Worm (Caenorhabditis elegans) whole organism, late embryonic: ENCODE measurements around the gene B0361.4.
A peak's percentile ranks its signal among the peaks of the same experiment; 100 is the strongest.

Experiments
- C08G9.2 ChIP-seq: sonication (generic microtip); optimal IDR thresholded peaks from 2 replicates; lab custom pipeline; 2016; ENCODE audit warnings: mild to moderate bottlenecking, missing genetic modification characterization, moderate library complexity, missing compliant biosample characterization
- K09A11.1 ChIP-seq: sonication (generic microtip); optimal IDR thresholded peaks from 2 replicates; lab custom pipeline; 2017; ENCODE audit warnings: antibody characterized with exemption, mild to moderate bottlenecking, missing genetic modification characterization, missing compliant biosample characterization; ENCODE audit not compliant: insufficient read depth
- T23F11.4 ChIP-seq: fragments of 200-800 bp; sonication (Bioruptor generic); optimal IDR thresholded peaks from 2 replicates; lab custom pipeline; 2018; ENCODE audit warnings: mild to moderate bottlenecking, missing genetic modification characterization, missing compliant biosample characterization
- ama-1 ChIP-seq: fragments of 150-350 bp; optimal IDR thresholded peaks from 2 replicates; lab custom pipeline; 2014
- ceh-14 ChIP-seq: sonication (generic microtip); optimal IDR thresholded peaks from 2 replicates; lab custom pipeline; 2016; ENCODE audit warnings: missing genotype, missing genetic modification characterization, missing compliant biosample characterization
- ceh-18 ChIP-seq: sonication (generic microtip); optimal IDR thresholded peaks from 2 replicates; lab custom pipeline; 2016; ENCODE audit warnings: missing genetic modification characterization, missing compliant biosample characterization
- ceh-30 ChIP-seq: fragments of 150-350 bp; optimal IDR thresholded peaks from 2 replicates; lab custom pipeline; 2014; ENCODE audit warnings: missing biosample characterization, missing genetic modification characterization
- ceh-31 ChIP-seq: sonication (generic microtip); optimal IDR thresholded peaks from 2 replicates; lab custom pipeline; 2016; ENCODE audit warnings: missing genetic modification characterization, missing compliant biosample characterization
- ceh-34 ChIP-seq: sonication (generic microtip); optimal IDR thresholded peaks from 2 replicates; lab custom pipeline; 2016; ENCODE audit warnings: mild to moderate bottlenecking, missing genetic modification characterization, missing compliant biosample characterization
- ceh-9 ChIP-seq: sonication (generic microtip); optimal IDR thresholded peaks from 2 replicates; lab custom pipeline; 2016; ENCODE audit warnings: mild to moderate bottlenecking, missing genetic modification characterization, inconsistent platforms, missing compliant biosample characterization
- dmd-4 ChIP-seq: sonication (generic microtip); optimal IDR thresholded peaks from 2 replicates; lab custom pipeline; 2016; ENCODE audit warnings: borderline replicate concordance, missing genetic modification characterization, missing compliant biosample characterization
- elt-4 ChIP-seq: sonication (generic microtip); optimal IDR thresholded peaks from 2 replicates; lab custom pipeline; 2016; ENCODE audit warnings: missing genetic modification characterization, missing compliant biosample characterization
- ets-4 ChIP-seq: sonication (generic microtip); optimal IDR thresholded peaks from 2 replicates; lab custom pipeline; 2016; ENCODE audit warnings: missing genetic modification characterization, missing compliant biosample characterization
- eyg-1 ChIP-seq: sonication (generic microtip); optimal IDR thresholded peaks from 2 replicates; lab custom pipeline; 2016; ENCODE audit warnings: missing genotype, missing genetic modification characterization, missing compliant biosample characterization
- fax-1 ChIP-seq: sonication (generic microtip); optimal IDR thresholded peaks from 2 replicates; lab custom pipeline; 2016; ENCODE audit warnings: missing genotype, missing genetic modification characterization, missing compliant biosample characterization
- gmeb-2 ChIP-seq: sonication (generic microtip); optimal IDR thresholded peaks from 2 replicates; lab custom pipeline; 2016; ENCODE audit warnings: missing genetic modification characterization, inconsistent platforms, missing compliant biosample characterization
- hlh-30 ChIP-seq: sonication (generic microtip); optimal IDR thresholded peaks from 2 replicates; lab custom pipeline; 2017; ENCODE audit warnings: antibody characterized with exemption, missing genetic modification characterization, missing compliant biosample characterization; ENCODE audit not compliant: insufficient read depth
- hlh-6 ChIP-seq: sonication (generic microtip); optimal IDR thresholded peaks from 2 replicates; lab custom pipeline; 2016; ENCODE audit warnings: missing genotype, missing genetic modification characterization, missing compliant biosample characterization
- lin-11 ChIP-seq: fragments of 200-800 bp; sonication (Bioruptor generic); optimal IDR thresholded peaks from 2 replicates; lab custom pipeline; 2018; ENCODE audit warnings: mild to moderate bottlenecking, missing genetic modification characterization, missing compliant biosample characterization
- madf-2 ChIP-seq: sonication (generic microtip); optimal IDR thresholded peaks from 2 replicates; lab custom pipeline; 2017; ENCODE audit warnings: missing genetic modification characterization, missing compliant biosample characterization
- nfya-1 ChIP-seq: sonication (generic microtip); optimal IDR thresholded peaks from 2 replicates; lab custom pipeline; 2017; ENCODE audit warnings: missing genetic modification characterization, mild to moderate bottlenecking, missing compliant biosample characterization, antibody characterized with exemption, moderate library complexity
- nhr-232 ChIP-seq: sonication (generic microtip); optimal IDR thresholded peaks from 2 replicates; lab custom pipeline; 2016; ENCODE audit warnings: missing genetic modification characterization, missing compliant biosample characterization
- npax-4 ChIP-seq: sonication (generic microtip); optimal IDR thresholded peaks from 2 replicates; lab custom pipeline; 2016; ENCODE audit warnings: missing genetic modification characterization, missing compliant biosample characterization
- odd-2 ChIP-seq: sonication (generic microtip); optimal IDR thresholded peaks from 2 replicates; lab custom pipeline; 2017; ENCODE audit warnings: antibody characterized with exemption, mild to moderate bottlenecking, missing genetic modification characterization, missing compliant biosample characterization
- pha-4 ChIP-seq: fragments of 150-350 bp; optimal IDR thresholded peaks from 2 replicates; lab custom pipeline; 2018; ENCODE audit warnings: missing biosample characterization, missing genetic modification reagents, missing genetic modification characterization
- pqm-1 ChIP-seq: sonication (generic microtip); optimal IDR thresholded peaks from 2 replicates; lab custom pipeline; 2016; ENCODE audit warnings: missing genetic modification characterization, missing compliant biosample characterization
- ref-2 ChIP-seq: sonication (generic microtip); optimal IDR thresholded peaks from 2 replicates; lab custom pipeline; 2016; ENCODE audit warnings: missing genetic modification characterization, missing compliant biosample characterization
- rnt-1 ChIP-seq: sonication (generic microtip); optimal IDR thresholded peaks from 2 replicates; lab custom pipeline; 2016; ENCODE audit warnings: missing genetic modification characterization, missing compliant biosample characterization
- sox-2 ChIP-seq: fragments of 200-800 bp; sonication (Bioruptor generic); IDR thresholded peaks from 2 replicates; pipeline ENCODE4 v1.3.6; 2022; ENCODE audit warnings: missing genetic modification reagents, missing genetic modification characterization, missing compliant biosample characterization
- tbx-2 ChIP-seq: sonication (generic microtip); optimal IDR thresholded peaks from 2 replicates; lab custom pipeline; 2016; ENCODE audit warnings: missing genetic modification characterization, missing compliant biosample characterization
- tbx-7 ChIP-seq: sonication (generic microtip); optimal IDR thresholded peaks from 2 replicates; lab custom pipeline; 2016; ENCODE audit warnings: missing genotype, missing genetic modification characterization, missing compliant biosample characterization
- ttx-3 ChIP-seq: sonication (generic microtip); optimal IDR thresholded peaks from 2 replicates; lab custom pipeline; 2016; ENCODE audit warnings: missing genetic modification reagents, missing genetic modification characterization, missing compliant biosample characterization
- unc-3 ChIP-seq, 2 experiments: fragments of 200-800 bp in 1 of 2; sonication (Bioruptor generic) in 1 of 2; sonication (generic microtip) in 1 of 2; conservative IDR thresholded peaks in 1 of 2; optimal IDR thresholded peaks in 1 of 2; 2 replicates each; pipeline versions ENCODE4 v1.3.6 to Lab custom; 2016 to 2022; ENCODE audit warnings: missing compliant biosample characterization in 2 of 2, missing genetic modification characterization in 2 of 2, missing genetic modification reagents in 1 of 2
- unc-42 ChIP-seq: sonication (generic microtip); optimal IDR thresholded peaks from 2 replicates; lab custom pipeline; 2016; ENCODE audit warnings: missing genotype, missing genetic modification characterization, missing compliant biosample characterization
- unc-55 ChIP-seq: sonication (generic microtip); optimal IDR thresholded peaks from 2 replicates; lab custom pipeline; 2017; ENCODE audit warnings: missing biosample characterization, missing genetic modification reagents, missing genetic modification characterization

Gene B0361.4

ce11 chrIII:7258931-7259330, at the start of gene B0361.4:
TSS of gene B0361.4 (plus strand) at chrIII:7258991.
- TF ChIP-seq ttx-3 = no peak

ce11 chrIII:7209721-7210120, 49.1 kb upstream of the B0361.4 start, which contains the start of gene R151.2:
TSS of gene R151.2 (plus strand) at chrIII:7209967.
- TF ChIP-seq pha-4 (tag; lab: Kevin White, UChicago) = no peak
- no peak for TF ChIP-seq odd-2
- TF ChIP-seq lin-11 (tag; lab: Kevin White, UChicago) = no peak
- no peak for TF ChIP-seq eyg-1 (tag; lab: Kevin White, UChicago)
- no peak for TF ChIP-seq ceh-18 (tag; lab: Kevin White, UChicago)

- TF ChIP-seq ceh-14 (no peak), unc-42 (tag; lab: Kevin White, UChicago) (no peak), odd-2 (no peak), madf-2 (tag; lab: Kevin White, UChicago) (no peak), hlh-6 (tag; lab: Kevin White, UChicago) (no peak), ref-2 (tag; lab: Kevin White, UChicago) (no peak), npax-4 (tag; lab: Kevin White, UChicago) (no peak), tbx-7 (tag; lab: Kevin White, UChicago) (no peak), unc-3 (GFP tag; conservative IDR thresholded peaks at IDR 0.05; lab: Robert Waterston, UW) (no peak), unc-3 (tag; optimal IDR thresholded peaks at IDR 0.05; lab: Kevin White, UChicago) (no peak), C08G9.2 (tag; lab: Kevin White, UChicago) (no peak)
These were observed 48.3 kb upstream of the B0361.4 start for ce11 chrIII:7210486-7210885.

- no peak for TF ChIP-seq ets-4 (tag; lab: Kevin White, UChicago)
- TF ChIP-seq pha-4 (tag; lab: Kevin White, UChicago) = no peak
- no peak for TF ChIP-seq fax-1
- no peak for TF ChIP-seq tbx-2 (tag; lab: Kevin White, UChicago)
- no peak for TF ChIP-seq ceh-9 (tag; lab: Kevin White, UChicago)
- no peak for TF ChIP-seq ceh-18 (tag; lab: Kevin White, UChicago)
- no peak for TF ChIP-seq ama-1 (lab: Kevin White, UChicago)
- no peak for TF ChIP-seq hlh-6 (tag; lab: Kevin White, UChicago)
These were observed 46.8 kb upstream of the B0361.4 start for ce11 chrIII:7212028-7212427.

ce11 chrIII:7215532-7215931, 43.3 kb upstream of the B0361.4 start:
- no peak for TF ChIP-seq ceh-18 (tag; lab: Kevin White, UChicago)
- TF ChIP-seq pqm-1 = no peak
- TF ChIP-seq fax-1 = no peak
- TF ChIP-seq rnt-1 (tag; lab: Kevin White, UChicago) = peak; percentile 23
- no peak for TF ChIP-seq sox-2 (GFP tag; lab: Robert Waterston, UW)
- TF ChIP-seq, all 69 proteins: peak for 1

ce11 chrIII:7216226-7216625, 42.6 kb upstream of the B0361.4 start, which contains the start of gene R151.1:
TSS of gene R151.1 (plus strand) at chrIII:7216526.
- no peak for TF ChIP-seq hlh-30 (tag; lab: Kevin White, UChicago)

- TF ChIP-seq rnt-1 (tag; lab: Kevin White, UChicago) = peak; percentile 78
- peak; percentile 6 for TF ChIP-seq ceh-34 (tag; lab: Kevin White, UChicago)
- TF ChIP-seq ama-1 (lab: Kevin White, UChicago) = no peak
- no peak for TF ChIP-seq nhr-232 (tag; lab: Kevin White, UChicago)
- peak; percentile 46 for TF ChIP-seq nfya-1
- TF ChIP-seq unc-3 (GFP tag; conservative IDR thresholded peaks at IDR 0.05; lab: Robert Waterston, UW) = no peak
- TF ChIP-seq unc-3 (tag; optimal IDR thresholded peaks at IDR 0.05; lab: Kevin White, UChicago) = no peak
- no peak for TF ChIP-seq K09A11.1 (tag; lab: Kevin White, UChicago)
- TF ChIP-seq ceh-31 (tag; lab: Kevin White, UChicago) = no peak
- TF ChIP-seq elt-4 = no peak
- TF ChIP-seq ttx-3 = no peak
- no peak for TF ChIP-seq gmeb-2
- peak; percentile 88 for TF ChIP-seq unc-55 (GFP tag; lab: Kevin White, UChicago)
- TF ChIP-seq dmd-4 (tag; lab: Kevin White, UChicago) = no peak
- TF ChIP-seq hlh-6 (tag; lab: Kevin White, UChicago) = no peak
- no peak for TF ChIP-seq lin-11 (tag; lab: Kevin White, UChicago)
- no peak for TF ChIP-seq ceh-14
- peak; percentile 92 for TF ChIP-seq ceh-18 (tag; lab: Kevin White, UChicago)
- TF ChIP-seq ceh-30 (tag; lab: Kevin White, UChicago) = no peak
- no peak for TF ChIP-seq T23F11.4
- TF ChIP-seq npax-4 (tag; lab: Kevin White, UChicago) = no peak
These were observed 41.8 kb upstream of the B0361.4 start for ce11 chrIII:7216924-7217521.
